Worm (Caenorhabditis elegans) whole organism, midembryonic: ENCODE data around the gene ntc-1.

Experiments used
- tab-1 ChIP-seq: fragments of 200-800 bp; sonication (Bioruptor generic); IDR thresholded peaks from 2 replicates; pipeline ENCODE4 v1.3.6; 2022; ENCODE audit warnings: missing genetic modification characterization, missing compliant biosample characterization
- ztf-29 ChIP-seq: fragments of 200-800 bp; sonication (Bioruptor generic); IDR thresholded peaks from 2 replicates; pipeline ENCODE4 v1.3.6; 2022; ENCODE audit warnings: missing genetic modification reagents, missing genetic modification characterization, missing compliant biosample characterization

DNA sequence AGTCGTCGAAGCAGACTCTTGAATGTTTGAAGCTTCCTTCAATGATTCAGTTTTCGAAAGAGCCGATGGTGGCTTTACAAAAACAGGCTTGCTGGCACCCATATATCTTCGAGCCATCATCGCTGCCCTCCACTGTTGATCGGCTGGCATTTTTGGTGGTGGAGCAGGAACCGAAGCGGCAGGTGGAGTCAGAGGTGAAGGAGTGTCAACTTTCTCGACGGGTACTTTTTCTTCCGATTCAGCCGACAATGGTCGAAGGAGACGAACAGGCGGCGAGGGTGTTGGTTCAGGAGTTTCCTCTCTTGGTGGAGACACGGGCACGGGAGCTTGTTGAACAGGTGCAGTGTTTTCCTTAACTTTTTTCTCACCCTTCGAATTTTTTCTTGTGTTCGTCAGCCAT is 23.6 kb upstream of the ntc-1 start:
- TF ChIP-seq ztf-29 (GFP tag; lab: Robert Waterston, UW) (no peak), tab-1 (GFP tag; lab: Robert Waterston, UW) (no peak)
